Fruit fly (Drosophila melanogaster) whole organism, embryonic: ENCODE results near the gene Tengl1.

Experiments
- Adf1 ChIP-seq: fragments of 200-800 bp; sonication (Bioruptor generic); IDR thresholded peaks from 2 replicates; pipeline ENCODE4 v1.3.6; 2022; ENCODE audit warnings: missing biosample characterization, missing genetic modification characterization
- Antp ChIP-seq: fragments of 200-800 bp; sonication (Bioruptor generic); optimal IDR thresholded peaks from 3 replicates; lab custom pipeline; 2016; ENCODE audit warnings: missing biosample characterization, missing genetic modification characterization
- CG10366 ChIP-seq: fragments of 200-800 bp; sonication (Bioruptor generic); IDR thresholded peaks from 2 replicates; pipeline ENCODE4 v1.3.6; 2022; ENCODE audit warnings: missing biosample characterization, missing genetic modification characterization
- CG11093 ChIP-seq: fragments of 200-800 bp; sonication (Bioruptor generic); IDR thresholded peaks from 3 replicates; pipeline ENCODE4 v1.3.6; 2022; ENCODE audit warnings: missing biosample characterization, missing genetic modification characterization
- CG11456 ChIP-seq: fragments of 200-800 bp; sonication (Bioruptor generic); IDR thresholded peaks from 3 replicates; pipeline ENCODE4 v1.3.6; 2022; ENCODE audit warnings: missing biosample characterization, missing genetic modification characterization
- CG1233 ChIP-seq: fragments of 200-800 bp; sonication (Bioruptor generic); optimal IDR thresholded peaks from 4 replicates; lab custom pipeline; 2018; ENCODE audit warnings: missing biosample characterization, mild to moderate bottlenecking, missing genetic modification characterization
- CG14014 ChIP-seq: fragments of 200-800 bp; sonication (Bioruptor generic); IDR thresholded peaks from 2 replicates; pipeline ENCODE4 v1.3.6; 2022; ENCODE audit warnings: missing biosample characterization, missing genetic modification characterization
- CG14441 ChIP-seq: fragments of 200-800 bp; sonication (Bioruptor generic); IDR thresholded peaks from 2 replicates; pipeline ENCODE4 v1.3.6; 2022; ENCODE audit warnings: missing biosample characterization, missing genetic modification characterization
- CG14860 ChIP-seq: fragments of 200-800 bp; sonication (Bioruptor generic); IDR thresholded peaks from 3 replicates; pipeline ENCODE4 v1.3.6; 2022; ENCODE audit warnings: missing biosample characterization, missing genetic modification characterization; ENCODE audit not compliant: partially characterized antibody
- CG15601 ChIP-seq: fragments of 200-800 bp; sonication (Bioruptor generic); optimal IDR thresholded peaks from 3 replicates; lab custom pipeline; 2019; ENCODE audit warnings: missing biosample characterization, mild to moderate bottlenecking, missing genetic modification characterization, moderate library complexity
- CG16779 ChIP-seq: fragments of 200-800 bp; sonication (Bioruptor generic); IDR thresholded peaks from 2 replicates; pipeline ENCODE4 v1.3.6; 2022; ENCODE audit warnings: missing biosample characterization, missing genetic modification characterization
- CG3281 ChIP-seq: fragments of 200-800 bp; sonication (Bioruptor generic); optimal IDR thresholded peaks from 3 replicates; lab custom pipeline; 2017; ENCODE audit warnings: missing biosample characterization, mild to moderate bottlenecking, missing genetic modification characterization
- CG3407 ChIP-seq: fragments of 200-800 bp; sonication (Bioruptor generic); optimal IDR thresholded peaks from 2 replicates; lab custom pipeline; 2018; ENCODE audit warnings: missing biosample characterization, mild to moderate bottlenecking, missing genetic modification characterization
- CG6765 ChIP-seq: fragments of 200-800 bp; sonication (Bioruptor generic); optimal IDR thresholded peaks from 3 replicates; lab custom pipeline; 2017; ENCODE audit warnings: missing biosample characterization, mild to moderate bottlenecking, missing genetic modification characterization
- CG6791 ChIP-seq: fragments of 200-800 bp; sonication (Bioruptor generic); IDR thresholded peaks from 3 replicates; pipeline ENCODE4 v1.3.6; 2022; ENCODE audit warnings: missing biosample characterization, missing genetic modification characterization; ENCODE audit not compliant: partially characterized antibody
- CG7963 ChIP-seq: fragments of 200-800 bp; sonication (Bioruptor generic); IDR thresholded peaks from 3 replicates; pipeline ENCODE4 v1.3.6; 2022; ENCODE audit warnings: missing biosample characterization, missing genetic modification characterization; ENCODE audit not compliant: partially characterized antibody
- CG8924 ChIP-seq: fragments of 200-800 bp; optimal IDR thresholded peaks from 3 replicates; lab custom pipeline; 2019; ENCODE audit warnings: missing biosample characterization, mild to moderate bottlenecking, missing genetic modification characterization, moderate library complexity
- CG9797 ChIP-seq: fragments of 200-800 bp; sonication (Bioruptor generic); optimal IDR thresholded peaks from 3 replicates; lab custom pipeline; 2018; ENCODE audit warnings: missing biosample characterization, mild to moderate bottlenecking, missing genetic modification characterization
- Dbx ChIP-seq: fragments of 200-800 bp; sonication (Bioruptor generic); IDR thresholded peaks from 3 replicates; pipeline ENCODE4 v1.3.6; 2022; ENCODE audit warnings: missing biosample characterization, missing genetic modification characterization
- MBD-R2 ChIP-seq: fragments of 200-800 bp; sonication (Bioruptor generic); IDR thresholded peaks from 2 replicates; pipeline ENCODE4 v1.3.6; 2022; ENCODE audit warnings: missing biosample characterization, missing genetic modification characterization
- Mrtf ChIP-seq: fragments of 200-800 bp; sonication (Bioruptor generic); IDR thresholded peaks from 3 replicates; pipeline ENCODE4 v1.3.6; 2022; ENCODE audit warnings: missing biosample characterization, missing genetic modification characterization
- NC2α ChIP-seq: fragments of 200-800 bp; sonication (Bioruptor generic); optimal IDR thresholded peaks from 2 replicates; lab custom pipeline; 2016; ENCODE audit warnings: missing biosample characterization, missing genetic modification characterization
- Oaz ChIP-seq: fragments of 200-800 bp; sonication (Bioruptor generic); IDR thresholded peaks from 2 replicates; pipeline ENCODE4 v1.3.6; 2022; ENCODE audit warnings: missing biosample characterization, missing genetic modification characterization
- Oli ChIP-seq: fragments of 200-800 bp; sonication (Bioruptor generic); optimal IDR thresholded peaks from 2 replicates; lab custom pipeline; 2018; ENCODE audit warnings: missing biosample characterization, mild to moderate bottlenecking, missing genetic modification characterization, moderate library complexity
- Six4 ChIP-seq: fragments of 200-800 bp; sonication (Bioruptor generic); optimal IDR thresholded peaks from 2 replicates; lab custom pipeline; 2016; ENCODE audit warnings: missing biosample characterization, missing genetic modification characterization
- ato ChIP-seq: fragments of 200-800 bp; sonication (Bioruptor generic); IDR thresholded peaks from 2 replicates; pipeline ENCODE4 v1.3.6; 2022; ENCODE audit warnings: missing biosample characterization, missing genetic modification characterization; ENCODE audit not compliant: partially characterized antibody
- bbx ChIP-seq: fragments of 200-800 bp; sonication (Bioruptor generic); IDR thresholded peaks from 2 replicates; pipeline ENCODE4 v1.3.6; 2022; ENCODE audit warnings: missing biosample characterization, missing genetic modification characterization; ENCODE audit not compliant: partially characterized antibody
- crc ChIP-seq: fragments of 200-800 bp; sonication (Bioruptor generic); optimal IDR thresholded peaks from 2 replicates; lab custom pipeline; 2016; ENCODE audit warnings: missing biosample characterization, missing genetic modification characterization
- crp ChIP-seq, 2 experiments: fragments of 200-800 bp; sonication (Bioruptor generic); optimal IDR thresholded peaks; 2 replicates in 1 of 2; 3 replicates in 1 of 2; lab custom pipeline; 2017; ENCODE audit warnings: missing biosample characterization in 2 of 2, missing genetic modification characterization in 2 of 2, mild to moderate bottlenecking in 1 of 2, moderate library complexity in 1 of 2
- esg ChIP-seq: fragments of 200-800 bp; sonication (Bioruptor generic); conservative IDR thresholded peaks from 2 replicates; pipeline ENCODE4 v1.3.6; 2022; ENCODE audit warnings: missing biosample characterization, missing genetic modification characterization
- fd3F ChIP-seq: fragments of 200-800 bp; sonication (Bioruptor generic); optimal IDR thresholded peaks from 2 replicates; lab custom pipeline; 2018; ENCODE audit warnings: missing biosample characterization, mild to moderate bottlenecking, missing genetic modification characterization, moderate library complexity
- fu2 ChIP-seq: fragments of 200-800 bp; sonication (Bioruptor generic); optimal IDR thresholded peaks from 2 replicates; lab custom pipeline; 2016; ENCODE audit warnings: missing biosample characterization, missing genetic modification characterization
- her ChIP-seq: fragments of 200-800 bp; sonication (Bioruptor generic); optimal IDR thresholded peaks from 2 replicates; lab custom pipeline; 2016; ENCODE audit warnings: missing biosample characterization, missing genetic modification characterization
- hth ChIP-seq: fragments of >200 bp; optimal IDR thresholded peaks from 2 replicates; lab custom pipeline; 2017; ENCODE audit warnings: inconsistent platforms
- kah ChIP-seq: fragments of 200-800 bp; sonication (Bioruptor generic); optimal IDR thresholded peaks from 2 replicates; lab custom pipeline; 2018; ENCODE audit warnings: missing biosample characterization, mild to moderate bottlenecking, missing genetic modification characterization
- ken ChIP-seq: fragments of 200-800 bp; sonication (Bioruptor generic); IDR thresholded peaks from 3 replicates; pipeline ENCODE4 v1.3.6; 2022; ENCODE audit warnings: missing biosample characterization, missing genetic modification characterization
- kni ChIP-seq: fragments of 200-800 bp; sonication (Bioruptor generic); optimal IDR thresholded peaks from 3 replicates; lab custom pipeline; 2017; ENCODE audit warnings: mild to moderate bottlenecking, missing biosample characterization, missing genetic modification reagents, missing genetic modification characterization
- nau ChIP-seq: fragments of 200-800 bp; sonication (Bioruptor generic); optimal IDR thresholded peaks from 3 replicates; lab custom pipeline; 2017; ENCODE audit warnings: missing biosample characterization, mild to moderate bottlenecking, missing genetic modification characterization, missing genetic modification reagents
- nerfin-2 ChIP-seq: fragments of 200-800 bp; sonication (Bioruptor generic); IDR thresholded peaks from 2 replicates; pipeline ENCODE4 v1.3.6; 2022; ENCODE audit warnings: missing biosample characterization, missing genetic modification characterization; ENCODE audit not compliant: partially characterized antibody
- oc ChIP-seq: fragments of 200-800 bp; sonication (Bioruptor generic); optimal IDR thresholded peaks from 2 replicates; lab custom pipeline; 2018; ENCODE audit warnings: missing biosample characterization, mild to moderate bottlenecking, missing genetic modification characterization, moderate library complexity
- odd ChIP-seq: fragments of 200-800 bp; sonication (Bioruptor generic); optimal IDR thresholded peaks from 2 replicates; lab custom pipeline; 2017; ENCODE audit warnings: missing biosample characterization, mild to moderate bottlenecking, missing genetic modification characterization
- org-1 ChIP-seq: fragments of 200-800 bp; sonication (Bioruptor generic); optimal IDR thresholded peaks from 2 replicates; lab custom pipeline; 2017; ENCODE audit warnings: missing biosample characterization, missing genetic modification characterization
- pan ChIP-seq, 4 experiments: fragments of >200 bp in 3 of 4; fragments of 200-800 bp in 1 of 4; sonication (Bioruptor generic) in 1 of 4; optimal IDR thresholded peaks in 3 of 4; IDR thresholded peaks in 1 of 4; 2 replicates each; pipeline versions ENCODE4 v1.3.6 to Lab custom; 2017 to 2022; ENCODE audit warnings: missing biosample characterization in 2 of 4, missing genetic modification characterization in 2 of 4, mixed read lengths in 1 of 4
- phol ChIP-seq: fragments of 200-800 bp; sonication (Bioruptor generic); optimal IDR thresholded peaks from 3 replicates; lab custom pipeline; 2018; ENCODE audit warnings: missing biosample characterization, mild to moderate bottlenecking, missing genetic modification characterization, moderate library complexity
- pros ChIP-seq: fragments of 200-800 bp; sonication (Bioruptor generic); optimal IDR thresholded peaks from 3 replicates; lab custom pipeline; 2019; ENCODE audit warnings: missing biosample characterization, mild to moderate bottlenecking, missing genetic modification characterization, moderate library complexity
- row ChIP-seq: fragments of 200-800 bp; sonication (Bioruptor generic); IDR thresholded peaks from 3 replicates; pipeline ENCODE4 v1.3.6; 2022; ENCODE audit warnings: missing biosample characterization, missing genetic modification characterization
- sens ChIP-seq: fragments of 200-800 bp; sonication (Bioruptor generic); peaks from one replicate; lab custom pipeline; 2016; ENCODE audit warnings: missing biosample characterization, missing genetic modification characterization
- tin ChIP-seq: fragments of 200-800 bp; sonication (Bioruptor generic); optimal IDR thresholded peaks from 3 replicates; lab custom pipeline; 2016; ENCODE audit warnings: missing biosample characterization, missing genetic modification characterization

The Tengl1 gene

dm6 chr2L:2202853-2203717 lies 37.3 kb downstream of the Tengl1 start (continued):
- peak; percentile 50; the same call in 1 of the 3 replicates for TF ChIP-seq CG6791 (GFP tag; lab: Robert Waterston, UW)
- no peak for TF ChIP-seq her (GFP tag; lab: Kevin White, UChicago)
- no peak; the same call in 1 of the 2 replicates for TF ChIP-seq ato (GFP tag; lab: Robert Waterston, UW)
- no peak; the same call in 1 of the 2 replicates for TF ChIP-seq CG14014 (GFP tag; lab: Robert Waterston, UW)
- TF ChIP-seq CG8924, result no peak
- TF ChIP-seq org-1 (GFP tag; lab: Kevin White, UChicago), result no peak
- TF ChIP-seq CG3407 (GFP tag; lab: Kevin White, UChicago), result no peak
- TF ChIP-seq CG15601, result peak; percentile 20
- peak; percentile 22; the same call in 1 of the 2 replicates for TF ChIP-seq MBD-R2 (GFP tag; lab: Robert Waterston, UW)
- TF ChIP-seq odd (GFP tag; lab: Kevin White, UChicago), result no peak
- TF ChIP-seq Dbx (GFP tag; lab: Robert Waterston, UW), result no peak
- TF ChIP-seq Mrtf (GFP tag; lab: Robert Waterston, UW), result no peak
- TF ChIP-seq CG9797 (GFP tag; lab: Kevin White, UChicago), result no peak
- TF ChIP-seq CG14441 (GFP tag; lab: Robert Waterston, UW), result 0 out of 2 replicates have a peak, but pooled peaks have one; percentile 15
- 0 out of 2 replicates have a peak, but pooled peaks have one; percentile 40 for TF ChIP-seq nerfin-2 (GFP tag; lab: Robert Waterston, UW)
- no peak for TF ChIP-seq crp (GFP tag; optimal IDR thresholded peaks at IDR 0.05; lab: Kevin White, UChicago)
- TF ChIP-seq Antp (GFP tag; lab: Kevin White, UChicago), result no peak
- TF ChIP-seq CG3281, result no peak
- no peak for TF ChIP-seq kah (GFP tag; lab: Kevin White, UChicago)
- no peak for TF ChIP-seq pan (optimal IDR thresholded peaks at IDR 0.05; lab: Kevin White, UChicago)
- TF ChIP-seq pan (GFP tag; optimal IDR thresholded peaks at IDR 0.05 in 1 of 2, IDR thresholded peaks at IDR 0.05 in 1 of 2), result peak in 1 of 2 experiments; percentile 21
- no peak for TF ChIP-seq fd3F (GFP tag; lab: Kevin White, UChicago)
- TF ChIP-seq CG6765 (GFP tag; lab: Kevin White, UChicago), result no peak
- TF ChIP-seq NC2α (GFP tag; lab: Kevin White, UChicago), result no peak
- TF ChIP-seq Six4 (GFP tag; lab: Kevin White, UChicago), result no peak
- TF ChIP-seq Adf1, result peak; percentile 51
- no peak for TF ChIP-seq oc (tag; lab: Kevin White, UChicago)
- TF ChIP-seq hth, result no peak
- no peak for TF ChIP-seq tin (GFP tag; lab: Kevin White, UChicago)
- TF ChIP-seq CG11456 (GFP tag; lab: Robert Waterston, UW), result peak; percentile 44; the same call in 1 of the 3 replicates
- no peak for TF ChIP-seq nau (GFP tag; lab: Kevin White, UChicago)
- TF ChIP-seq CG10366 (GFP tag; lab: Robert Waterston, UW), result no peak
- TF ChIP-seq pros (GFP tag; lab: Kevin White, UChicago), result peak; percentile 65
- no peak for TF ChIP-seq esg (GFP tag; lab: Robert Waterston, UW)
- TF ChIP-seq phol (tag; lab: Kevin White, UChicago), result no peak
- peak; percentile 71 for TF ChIP-seq bbx (GFP tag; lab: Robert Waterston, UW)
- peak; percentile 84 for TF ChIP-seq kni (GFP tag; lab: Kevin White, UChicago)
- no peak for TF ChIP-seq CG11093 (GFP tag; lab: Robert Waterston, UW)
- no peak for TF ChIP-seq Oli (tag; lab: Kevin White, UChicago)
- TF ChIP-seq CG14860 (GFP tag; lab: Robert Waterston, UW), result no peak
- TF ChIP-seq crc (GFP tag; lab: Kevin White, UChicago), result no peak
- TF ChIP-seq CG16779 (GFP tag; lab: Robert Waterston, UW), result no peak
- TF ChIP-seq sens (GFP tag; lab: Kevin White, UChicago), result peak; percentile 46
- no peak for TF ChIP-seq CG1233 (GFP tag; lab: Kevin White, UChicago)
- peak; percentile 4; the same call in 1 of the 3 replicates for TF ChIP-seq ken (GFP tag; lab: Robert Waterston, UW)
- 0 out of 3 replicates have a peak, but pooled peaks have one; percentile 37 for TF ChIP-seq CG7963
- TF ChIP-seq row, result peak; percentile 44; the same call in 1 of the 3 replicates
- no peak for TF ChIP-seq fu2
- TF ChIP-seq Oaz (GFP tag; lab: Robert Waterston, UW), result no peak
